Worm (Caenorhabditis elegans) whole organism, young adult: Measurements from ENCODE around the gene F13A2.3.

Experiments
- D2030.7 ChIP-seq: fragments of 200-800 bp; sonication (Bioruptor generic); IDR thresholded peaks from 2 replicates; pipeline ENCODE4 v1.3.6; 2022; ENCODE audit warnings: missing genetic modification reagents, missing genetic modification characterization, missing compliant biosample characterization
- F22D6.2 ChIP-seq: sonication (generic microtip); optimal IDR thresholded peaks from 2 replicates; lab custom pipeline; 2016; ENCODE audit warnings: mild to moderate bottlenecking, missing genetic modification characterization, missing compliant biosample characterization
- F49E8.2 ChIP-seq: sonication (generic microtip); optimal IDR thresholded peaks from 3 replicates; lab custom pipeline; 2017; ENCODE audit warnings: missing genetic modification characterization, mild to moderate bottlenecking, missing compliant biosample characterization, antibody characterized with exemption, moderate library complexity; ENCODE audit not compliant: insufficient read depth
- F55B11.4 ChIP-seq: sonication (generic microtip); optimal IDR thresholded peaks from 2 replicates; lab custom pipeline; 2016; ENCODE audit warnings: missing compliant biosample characterization, missing genetic modification characterization, borderline replicate concordance; ENCODE audit not compliant: insufficient read depth
- F57A8.1 ChIP-seq: fragments of 200-800 bp; sonication (Bioruptor generic); optimal IDR thresholded peaks from 2 replicates; lab custom pipeline; 2018; ENCODE audit warnings: mild to moderate bottlenecking, missing genetic modification characterization, moderate library complexity, missing compliant biosample characterization
- Y53F4B.3 ChIP-seq: fragments of 200-800 bp; sonication (Bioruptor generic); IDR thresholded peaks from 2 replicates; pipeline ENCODE4 v1.3.6; 2022; ENCODE audit warnings: missing genetic modification reagents, missing genetic modification characterization, missing compliant biosample characterization
- Y53G8AR.9 ChIP-seq: fragments of 200-800 bp; sonication (Bioruptor generic); conservative IDR thresholded peaks from 2 replicates; pipeline ENCODE4 v1.3.6; 2022; ENCODE audit warnings: missing genetic modification reagents, missing genetic modification characterization, missing compliant biosample characterization
- attf-6 ChIP-seq: fragments of 200-800 bp; sonication (Bioruptor generic); IDR thresholded peaks from 2 replicates; pipeline ENCODE4 v1.3.6; 2022; ENCODE audit warnings: missing genetic modification reagents, missing genetic modification characterization, missing compliant biosample characterization
- bed-2 ChIP-seq: fragments of 200-800 bp; sonication (Bioruptor generic); IDR thresholded peaks from 2 replicates; pipeline ENCODE4 v1.3.6; 2022; ENCODE audit warnings: missing genetic modification reagents, missing genetic modification characterization, missing compliant biosample characterization
- ceh-91 ChIP-seq: fragments of 200-800 bp; sonication (Bioruptor generic); IDR thresholded peaks from 2 replicates; pipeline ENCODE4 v1.3.6; 2022; ENCODE audit warnings: missing genetic modification reagents, missing genetic modification characterization, missing compliant biosample characterization
- chd-7 ChIP-seq: sonication (generic microtip); optimal IDR thresholded peaks from 2 replicates; lab custom pipeline; 2016; ENCODE audit warnings: mild to moderate bottlenecking, missing genetic modification characterization, moderate library complexity, missing compliant biosample characterization
- egrh-3 ChIP-seq: fragments of 200-800 bp; sonication (Bioruptor generic); IDR thresholded peaks from 2 replicates; pipeline ENCODE4 v1.3.6; 2022; ENCODE audit warnings: missing genetic modification reagents, missing genetic modification characterization, missing compliant biosample characterization
- hmg-1.2 ChIP-seq: fragments of 200-800 bp; sonication (Bioruptor generic); IDR thresholded peaks from 2 replicates; pipeline ENCODE4 v1.3.6; 2022; ENCODE audit warnings: missing genetic modification reagents, missing genetic modification characterization, missing compliant biosample characterization
- hmg-20 ChIP-seq: fragments of 200-800 bp; sonication (Bioruptor generic); IDR thresholded peaks from 2 replicates; pipeline ENCODE4 v1.3.6; 2022; ENCODE audit warnings: missing genetic modification reagents, missing genetic modification characterization, missing compliant biosample characterization
- hsf-1 ChIP-seq: fragments of 200-800 bp; sonication (Bioruptor generic); IDR thresholded peaks from 2 replicates; pipeline ENCODE4 v1.3.6; 2022; ENCODE audit warnings: missing genetic modification reagents, missing genetic modification characterization, missing compliant biosample characterization
- let-526 ChIP-seq: fragments of 200-800 bp; sonication (Bioruptor generic); IDR thresholded peaks from 2 replicates; pipeline ENCODE4 v1.3.6; 2022; ENCODE audit warnings: missing genetic modification reagents, missing genetic modification characterization, missing compliant biosample characterization
- lin-26 ChIP-seq: fragments of 200-800 bp; sonication (Bioruptor generic); IDR thresholded peaks from 2 replicates; pipeline ENCODE4 v1.3.6; 2022; ENCODE audit warnings: missing genetic modification reagents, missing genetic modification characterization, missing compliant biosample characterization
- lin-35 ChIP-seq, 3 experiments: fragments of 150-350 bp in 2 of 3; sonication (generic microtip) in 1 of 3; optimal IDR thresholded peaks; 2 replicates each; lab custom pipeline; 2014 to 2018; ENCODE audit warnings: missing biosample characterization in 3 of 3, missing genetic modification characterization in 3 of 3, missing genetic modification reagents in 3 of 3
- lir-1 ChIP-seq: fragments of 200-800 bp; sonication (Bioruptor generic); conservative IDR thresholded peaks from 2 replicates; pipeline ENCODE4 v1.3.6; 2022; ENCODE audit warnings: missing genetic modification reagents, missing genetic modification characterization, missing compliant biosample characterization
- lsy-27 ChIP-seq: sonication (generic microtip); optimal IDR thresholded peaks from 2 replicates; lab custom pipeline; 2017; ENCODE audit warnings: missing genetic modification characterization, mild to moderate bottlenecking, missing compliant biosample characterization, antibody characterized with exemption, missing genotype, borderline replicate concordance; ENCODE audit not compliant: insufficient read depth
- madf-6 ChIP-seq: fragments of 200-800 bp; sonication (Bioruptor generic); IDR thresholded peaks from 2 replicates; pipeline ENCODE4 v1.3.6; 2022; ENCODE audit warnings: missing genetic modification reagents, missing genetic modification characterization, missing compliant biosample characterization
- mes-4 ChIP-seq: sonication (generic microtip); optimal IDR thresholded peaks from 2 replicates; lab custom pipeline; 2016; ENCODE audit warnings: missing genotype, missing genetic modification characterization, missing compliant biosample characterization
- nhr-80 ChIP-seq: sonication (generic microtip); optimal IDR thresholded peaks from 2 replicates; lab custom pipeline; 2016; ENCODE audit warnings: missing genetic modification characterization, missing compliant biosample characterization
- rcor-1 ChIP-seq: fragments of 200-800 bp; sonication (Bioruptor generic); IDR thresholded peaks from 2 replicates; pipeline ENCODE4 v1.3.6; 2022; ENCODE audit warnings: missing genetic modification reagents, missing genetic modification characterization, missing compliant biosample characterization
- rec-8 ChIP-seq, 2 experiments: sonication (generic microtip); optimal IDR thresholded peaks; 2 replicates each; lab custom pipeline; 2016; ENCODE audit warnings: mild to moderate bottlenecking in 2 of 2, missing genetic modification characterization in 2 of 2, missing genetic modification reagents in 2 of 2, missing genotype in 2 of 2, missing biosample characterization in 1 of 2, missing compliant biosample characterization in 1 of 2, moderate library complexity in 1 of 2
- sdz-38 ChIP-seq: sonication (generic microtip); optimal IDR thresholded peaks from 2 replicates; lab custom pipeline; 2016; ENCODE audit warnings: missing genotype, missing genetic modification characterization, missing compliant biosample characterization
- snpc-3.4 ChIP-seq: sonication (generic microtip); optimal IDR thresholded peaks from 2 replicates; lab custom pipeline; 2017; ENCODE audit warnings: missing genetic modification characterization, mild to moderate bottlenecking, missing compliant biosample characterization, antibody characterized with exemption, moderate library complexity, missing genotype, missing genetic modification reagents
- somi-1 ChIP-seq: fragments of 200-800 bp; sonication (Bioruptor generic); optimal IDR thresholded peaks from 2 replicates; lab custom pipeline; 2018; ENCODE audit warnings: mild to moderate bottlenecking, missing genetic modification characterization, missing compliant biosample characterization
- unc-62 ChIP-seq: fragments of 150-350 bp; optimal IDR thresholded peaks from 2 replicates; lab custom pipeline; 2014; ENCODE audit warnings: missing biosample characterization, missing genetic modification reagents, missing genetic modification characterization
- zfh-2 ChIP-seq: fragments of 200-800 bp; sonication (Bioruptor generic); conservative IDR thresholded peaks from 2 replicates; pipeline ENCODE4 v1.3.6; 2022; ENCODE audit warnings: missing genetic modification reagents, missing genetic modification characterization, missing compliant biosample characterization
- zim-3 ChIP-seq: sonication (generic microtip); optimal IDR thresholded peaks from 2 replicates; lab custom pipeline; 2017; ENCODE audit warnings: mild to moderate bottlenecking, missing genetic modification characterization, moderate library complexity, missing compliant biosample characterization
- ztf-18 ChIP-seq: sonication (generic microtip); optimal IDR thresholded peaks from 2 replicates; lab custom pipeline; 2016; ENCODE audit warnings: missing genotype, mild to moderate bottlenecking, missing genetic modification characterization, missing compliant biosample characterization
- ztf-22 ChIP-seq: fragments of 200-800 bp; sonication (Bioruptor generic); optimal IDR thresholded peaks from 2 replicates; lab custom pipeline; 2018; ENCODE audit warnings: mild to moderate bottlenecking, missing genetic modification characterization, moderate library complexity, missing compliant biosample characterization
- ztf-25 ChIP-seq: fragments of 200-800 bp; sonication (Bioruptor generic); IDR thresholded peaks from 2 replicates; pipeline ENCODE4 v1.3.6; 2022; ENCODE audit warnings: missing genetic modification reagents, missing genetic modification characterization, missing compliant biosample characterization

Gene F13A2.3

DNA sequence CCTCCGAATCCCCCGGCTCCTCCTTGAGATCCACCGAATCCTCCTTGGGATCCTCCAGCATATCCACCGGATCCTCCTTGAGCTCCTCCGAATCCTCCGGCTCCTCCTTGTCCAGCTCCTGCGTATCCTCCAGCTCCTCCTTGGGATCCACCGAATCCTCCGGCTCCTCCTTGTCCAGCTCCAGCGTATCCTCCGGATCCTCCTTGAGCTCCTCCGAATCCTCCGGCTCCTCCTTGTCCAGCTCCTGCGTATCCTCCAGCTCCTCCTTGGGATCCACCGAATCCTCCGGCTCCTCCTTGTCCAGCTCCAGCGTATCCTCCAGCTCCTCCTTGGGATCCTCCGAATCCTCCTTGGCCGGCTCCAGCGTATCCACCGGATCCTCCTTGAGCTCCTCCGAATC lies 36.0 kb upstream of the F13A2.3 start:
- peak; percentile 55 for TF ChIP-seq zfh-2 (GFP tag; lab: Robert Waterston, UW)
- TF ChIP-seq egrh-3 (GFP tag; lab: Robert Waterston, UW), result peak; percentile 93
- TF ChIP-seq, all 124 proteins: peak for 2; not testable (repeated sequence) for 122

DNA sequence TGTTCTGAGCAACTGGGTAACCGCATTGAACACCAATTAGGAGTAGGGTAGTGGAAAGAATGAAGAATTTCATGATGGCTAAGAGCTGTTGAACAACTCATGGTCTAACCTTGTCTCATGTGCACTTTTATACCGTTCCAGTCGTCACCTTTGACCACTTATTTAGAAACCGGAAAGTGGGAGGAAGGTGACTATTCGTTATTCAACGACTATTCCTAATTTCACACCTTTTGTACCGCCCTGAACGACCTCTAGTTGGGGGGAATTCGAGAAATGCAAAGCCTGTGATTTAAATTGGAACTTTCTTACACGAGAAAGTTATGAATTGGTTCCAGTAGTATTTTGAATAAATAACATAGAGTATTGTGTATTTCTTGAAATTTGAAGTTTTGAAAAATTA lies 33.4 kb upstream of the F13A2.3 start, which contains the start of gene Y47D7A.12:
Gene Y47D7A.12 (minus strand): TSS at position 101 of the 400 bp plus-strand sequence.
- no peak for TF ChIP-seq lir-1
- no peak for TF ChIP-seq hmg-1.2 (GFP tag; lab: Robert Waterston, UW)
- no peak for TF ChIP-seq F49E8.2 (tag; lab: Kevin White, UChicago)
- TF ChIP-seq snpc-3.4 (tag; lab: Kevin White, UChicago), result no peak
- no peak for TF ChIP-seq let-526
- no peak for TF ChIP-seq zim-3 (tag; lab: Kevin White, UChicago)
- no peak for TF ChIP-seq rcor-1 (GFP tag; lab: Robert Waterston, UW)
- no peak for TF ChIP-seq ztf-25
- no peak for TF ChIP-seq ztf-18 (tag; lab: Kevin White, UChicago)
- TF ChIP-seq D2030.7 (GFP tag; lab: Robert Waterston, UW), result no peak
- no peak for TF ChIP-seq Y53G8AR.9 (GFP tag; lab: Robert Waterston, UW)
- TF ChIP-seq hsf-1 (GFP tag; lab: Robert Waterston, UW), result no peak
- TF ChIP-seq rec-8 (tag; optimal IDR thresholded peaks at IDR 0.05; lab: Kevin White, UChicago), result no peak
- TF ChIP-seq, all 124 proteins: peak for 0

DNA sequence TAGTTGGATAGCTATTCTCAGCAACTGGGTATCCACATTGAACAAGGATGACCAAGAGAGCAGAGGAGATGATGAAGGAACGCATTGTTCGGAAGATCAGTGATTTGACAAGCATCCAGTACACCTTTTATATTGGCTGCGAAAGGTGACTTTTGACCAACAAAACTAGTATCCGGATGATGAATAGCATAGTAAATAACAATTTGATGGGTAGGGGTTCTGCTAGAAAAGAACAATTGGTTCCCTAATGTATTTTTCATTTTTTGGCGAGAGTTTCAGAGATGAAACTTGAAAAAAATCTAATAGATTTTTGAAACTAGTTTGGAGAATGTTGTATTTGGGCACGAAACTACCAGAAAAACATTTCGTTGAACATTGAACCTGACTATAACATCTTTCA lies 32.0 kb upstream of the F13A2.3 start, which contains the start of gene Y47D7A.11:
Gene Y47D7A.11 (minus strand): TSS at position 101 of the 400 bp plus-strand sequence.
- TF ChIP-seq F55B11.4 (tag; lab: Kevin White, UChicago), result no peak
- no peak for TF ChIP-seq Y53G8AR.9 (GFP tag; lab: Robert Waterston, UW)
- TF ChIP-seq, all 124 proteins: peak for 0

DNA sequence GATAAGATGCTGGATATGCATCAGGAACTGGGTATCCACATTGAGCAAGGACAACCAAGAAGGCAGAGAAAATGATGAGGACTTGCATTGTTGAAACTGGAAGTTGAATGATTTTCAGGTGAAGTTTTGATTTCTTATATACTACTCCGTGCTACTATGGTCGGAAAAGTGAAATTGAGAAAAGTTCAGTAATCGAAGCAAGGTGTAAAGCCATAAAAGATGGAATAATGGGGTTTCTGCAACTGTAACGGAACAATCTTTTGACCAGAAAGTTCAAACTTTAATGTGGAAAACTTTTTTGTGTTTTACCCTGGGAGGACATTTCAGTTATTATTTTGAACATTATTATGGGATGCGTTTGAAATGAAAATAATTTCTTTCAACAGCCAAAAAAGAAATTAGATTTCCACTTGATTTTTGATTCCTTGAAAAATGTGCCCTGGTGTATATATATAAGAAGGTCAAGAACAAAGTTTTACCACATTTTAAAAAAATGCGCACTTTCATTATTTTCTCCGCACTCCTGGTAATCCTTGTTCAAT lies 27.8 kb upstream of the F13A2.3 start, which contains the start of the genes Y47D7A.9 and Y47D7A.19:
Gene Y47D7A.9 (minus strand): TSS at position 101 of the 542 bp plus-strand sequence.
Gene Y47D7A.19 (plus strand): TSS at position 492 of the 542 bp plus-strand sequence.
- TF ChIP-seq F22D6.2 (tag; lab: Kevin White, UChicago), result no peak
- TF ChIP-seq bed-2, result no peak
- no peak for TF ChIP-seq madf-6 (GFP tag; lab: Robert Waterston, UW)
- TF ChIP-seq ztf-22 (GFP tag; lab: Kevin White, UChicago), result no peak
- TF ChIP-seq chd-7 (tag; lab: Kevin White, UChicago), result no peak
- TF ChIP-seq hmg-20 (GFP tag; lab: Robert Waterston, UW), result no peak
- no peak for TF ChIP-seq nhr-80
- TF ChIP-seq lsy-27 (tag; lab: Kevin White, UChicago), result no peak

DNA sequence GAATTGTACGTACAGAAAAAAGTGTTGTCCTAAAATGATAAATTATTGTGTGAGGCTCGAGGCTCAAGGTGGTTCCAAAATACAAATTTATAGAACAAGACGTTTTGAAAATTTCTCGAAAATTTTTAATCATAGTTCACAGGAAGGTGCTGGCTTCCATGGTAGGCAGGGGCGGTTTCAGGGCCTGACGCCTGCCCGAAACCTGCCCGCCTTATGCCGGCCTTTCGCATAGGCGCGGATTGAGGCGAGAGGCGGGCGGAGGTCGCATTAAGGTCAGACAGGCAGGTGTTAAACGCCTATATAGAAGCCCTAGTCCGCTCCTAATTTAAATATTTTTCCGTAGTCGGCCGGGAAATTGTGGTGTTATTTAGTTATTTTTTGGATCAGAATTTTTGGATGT lies 26.9 kb upstream of the F13A2.3 start:
- TF ChIP-seq zfh-2 (GFP tag; lab: Robert Waterston, UW), result peak; percentile 70
- no peak for TF ChIP-seq attf-6 (GFP tag; lab: Robert Waterston, UW)
- TF ChIP-seq lin-26, result peak; percentile 35; the same call in 1 of the 2 replicates
- TF ChIP-seq unc-62 (GFP tag; lab: Kevin White, UChicago), result no peak

DNA sequence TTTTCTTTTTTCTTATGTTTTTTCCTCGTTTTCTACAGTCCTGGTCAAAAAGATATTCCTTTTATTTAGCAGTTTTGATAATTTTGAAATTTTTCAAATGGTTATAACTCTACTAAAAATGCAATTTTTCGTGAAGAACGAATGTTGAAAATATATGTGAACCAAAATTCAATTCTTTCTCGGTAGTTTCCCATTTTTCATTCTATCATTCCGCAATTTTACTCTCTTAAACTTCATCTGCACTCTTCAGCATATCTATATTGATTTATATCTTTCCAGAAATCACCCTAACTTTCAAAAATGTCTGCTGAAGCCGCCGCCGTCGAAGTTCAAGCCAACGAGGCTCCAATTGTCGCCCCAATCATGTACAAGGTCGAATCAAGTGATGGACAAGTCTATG lies 26.0 kb upstream of the F13A2.3 start, which contains the start of gene skr-7:
Gene skr-7 (plus strand): TSS at position 301 of the 400 bp plus-strand sequence.
- TF ChIP-seq ceh-91 (GFP tag; lab: Robert Waterston, UW) (no peak), mes-4 (tag; lab: Kevin White, UChicago) (no peak), sdz-38 (tag; lab: Kevin White, UChicago) (no peak), zfh-2 (GFP tag; lab: Robert Waterston, UW) (no peak), lin-35 (GFP tag; optimal IDR thresholded peaks at IDR 0.05; lab: Kevin White, UChicago) (no peak), ztf-22 (GFP tag; lab: Kevin White, UChicago) (no peak), F57A8.1 (GFP tag; lab: Kevin White, UChicago) (no peak), somi-1 (GFP tag; lab: Kevin White, UChicago) (no peak), Y53F4B.3 (GFP tag; lab: Robert Waterston, UW) (no peak), zim-3 (tag; lab: Kevin White, UChicago) (no peak)
